Fruit fly (Drosophila melanogaster) whole organism, pupa: ENCODE results near the gene SKIP.

Experiments
- CG10348 ChIP-seq: fragments of 200-800 bp; sonication (Bioruptor generic); IDR thresholded peaks from 2 replicates; pipeline ENCODE4 v1.3.6; 2022; ENCODE audit warnings: missing biosample characterization, missing genetic modification characterization
- CG12605 ChIP-seq: fragments of 200-800 bp; sonication (Bioruptor generic); IDR thresholded peaks from 2 replicates; pipeline ENCODE4 v1.3.6; 2022; ENCODE audit warnings: missing biosample characterization, missing genetic modification characterization
- CG13204 ChIP-seq: fragments of 200-800 bp; sonication (Bioruptor generic); optimal IDR thresholded peaks from 2 replicates; lab custom pipeline; 2018; ENCODE audit warnings: missing biosample characterization, mild to moderate bottlenecking, missing genetic modification characterization, moderate library complexity
- CG14655 ChIP-seq: fragments of 200-800 bp; sonication (Bioruptor generic); optimal IDR thresholded peaks from 3 replicates; lab custom pipeline; 2017; ENCODE audit warnings: mild to moderate bottlenecking, missing biosample characterization, missing genetic modification reagents, missing genetic modification characterization
- CG15710 ChIP-seq: fragments of 200-800 bp; sonication (Bioruptor generic); optimal IDR thresholded peaks from 2 replicates; lab custom pipeline; 2018; ENCODE audit warnings: missing biosample characterization, mild to moderate bottlenecking, missing genetic modification characterization, moderate library complexity
- CG17806 ChIP-seq: fragments of 200-800 bp; sonication (Bioruptor generic); optimal IDR thresholded peaks from 2 replicates; lab custom pipeline; 2018; ENCODE audit warnings: missing biosample characterization, mild to moderate bottlenecking, missing genetic modification characterization, moderate library complexity
- CG32121 ChIP-seq: fragments of 200-800 bp; sonication (Bioruptor generic); IDR thresholded peaks from 2 replicates; pipeline ENCODE4 v1.3.6; 2022; ENCODE audit warnings: missing biosample characterization, missing genetic modification characterization
- CG34367 ChIP-seq: fragments of 200-800 bp; sonication (Bioruptor generic); optimal IDR thresholded peaks from 2 replicates; lab custom pipeline; 2018; ENCODE audit warnings: missing biosample characterization, mild to moderate bottlenecking, missing genetic modification characterization
- CG4496 ChIP-seq: fragments of 200-800 bp; sonication (Bioruptor generic); IDR thresholded peaks from 3 replicates; pipeline ENCODE4 v1.3.6; 2022; ENCODE audit warnings: missing biosample characterization, missing genetic modification characterization
- CG8159 ChIP-seq: fragments of 200-800 bp; sonication (Bioruptor generic); optimal IDR thresholded peaks from 3 replicates; lab custom pipeline; 2018; ENCODE audit warnings: missing biosample characterization, mild to moderate bottlenecking, missing genetic modification characterization, moderate library complexity
- CG8301 ChIP-seq: fragments of 200-800 bp; sonication (Bioruptor generic); optimal IDR thresholded peaks from 2 replicates; lab custom pipeline; 2018; ENCODE audit warnings: missing biosample characterization, mild to moderate bottlenecking, missing genetic modification characterization
- CG9948 ChIP-seq: fragments of 200-800 bp; sonication (Bioruptor generic); optimal IDR thresholded peaks from 2 replicates; lab custom pipeline; 2018; ENCODE audit warnings: missing biosample characterization, mild to moderate bottlenecking, missing genetic modification characterization, moderate library complexity
- D1 ChIP-seq: fragments of 200-800 bp; sonication (Bioruptor generic); optimal IDR thresholded peaks from 2 replicates; lab custom pipeline; 2018; ENCODE audit warnings: missing biosample characterization, mild to moderate bottlenecking, missing genetic modification characterization, moderate library complexity
- EcR ChIP-seq: fragments of 200-800 bp; sonication (Bioruptor generic); optimal IDR thresholded peaks from 3 replicates; lab custom pipeline; 2019; ENCODE audit warnings: missing biosample characterization, missing genetic modification characterization, mild to moderate bottlenecking, moderate library complexity, missing genetic modification reagents
- Ets98B ChIP-seq: fragments of 200-800 bp; sonication (Bioruptor generic); IDR thresholded peaks from 2 replicates; pipeline ENCODE4 v1.3.6; 2022; ENCODE audit warnings: missing biosample characterization, missing genetic modification characterization
- Pif1A ChIP-seq: fragments of 200-800 bp; sonication (Bioruptor generic); optimal IDR thresholded peaks from 3 replicates; lab custom pipeline; 2016; ENCODE audit warnings: missing biosample characterization, missing genetic modification characterization
- Pif1B ChIP-seq: fragments of 200-800 bp; sonication (Bioruptor generic); optimal IDR thresholded peaks from 3 replicates; lab custom pipeline; 2016; ENCODE audit warnings: missing biosample characterization, missing genetic modification characterization
- Snoo ChIP-seq: fragments of 200-800 bp; sonication (Bioruptor generic); optimal IDR thresholded peaks from 3 replicates; lab custom pipeline; 2017; ENCODE audit warnings: missing biosample characterization, mild to moderate bottlenecking, missing genetic modification characterization, inconsistent platforms
- fd96Ca ChIP-seq: fragments of 200-800 bp; sonication (Bioruptor generic); IDR thresholded peaks from 3 replicates; pipeline ENCODE4 v1.3.6; 2022; ENCODE audit warnings: missing biosample characterization, missing genetic modification characterization
- gl ChIP-seq: fragments of 200-800 bp; sonication (Bioruptor generic); optimal IDR thresholded peaks from 2 replicates; lab custom pipeline; 2018; ENCODE audit warnings: missing biosample characterization, mild to moderate bottlenecking, missing genetic modification characterization
- rn ChIP-seq: fragments of 200-800 bp; sonication (Bioruptor generic); IDR thresholded peaks from 2 replicates; pipeline ENCODE4 v1.3.6; 2022; ENCODE audit warnings: missing biosample characterization, missing genetic modification characterization

Gene SKIP

dm6 chr3R:22211524-22211923 is 77.9 kb downstream of the SKIP start, which contains the start of gene Gld2:
Gene Gld2, plus strand, starts transcription at chr3R:22211824.
- no peak for TF ChIP-seq Pif1B (GFP tag; lab: Kevin White, UChicago)
- no peak for TF ChIP-seq CG13204
- TF ChIP-seq D1 (tag; lab: Kevin White, UChicago) = no peak
- TF ChIP-seq gl (tag; lab: Kevin White, UChicago) = no peak
- no peak for TF ChIP-seq CG15710 (tag; lab: Kevin White, UChicago)

- no peak for TF ChIP-seq Pif1A (GFP tag; lab: Kevin White, UChicago)
- no peak for TF ChIP-seq Pif1B (GFP tag; lab: Kevin White, UChicago)
- TF ChIP-seq CG34367 (tag; lab: Kevin White, UChicago) = no peak
- TF ChIP-seq CG4496 (GFP tag; lab: Robert Waterston, UW) = 0 out of 3 replicates have a peak, but pooled peaks have one; percentile 26
- peak; percentile 6 for TF ChIP-seq CG17806 (tag; lab: Kevin White, UChicago)
- no peak for TF ChIP-seq fd96Ca (GFP tag; lab: Robert Waterston, UW)
- no peak for TF ChIP-seq CG8301 (tag; lab: Kevin White, UChicago)
- no peak for TF ChIP-seq D1 (tag; lab: Kevin White, UChicago)
- no peak for TF ChIP-seq rn (GFP tag; lab: Robert Waterston, UW)
Observed at dm6 chr3R:22220814-22221213, 87.2 kb downstream of the SKIP start.

- TF ChIP-seq fd96Ca (GFP tag; lab: Robert Waterston, UW) (no peak), EcR (no peak), Pif1A (GFP tag; lab: Kevin White, UChicago) (no peak), Ets98B (GFP tag; lab: Robert Waterston, UW) (no peak), CG10348 (GFP tag; lab: Robert Waterston, UW) (no peak), Snoo (no peak), CG12605 (GFP tag; lab: Robert Waterston, UW) (no peak)
Observed at dm6 chr3R:22223377-22223776, 89.7 kb downstream of the SKIP start.

dm6 chr3R:22236761-22237160 is 103.1 kb downstream of the SKIP start:
- peak; percentile 23 for TF ChIP-seq CG14655 (GFP tag; lab: Kevin White, UChicago)
- peak; percentile 16 for TF ChIP-seq CG17806 (tag; lab: Kevin White, UChicago)
- peak; percentile 34 for TF ChIP-seq CG8159 (tag; lab: Kevin White, UChicago)
- TF ChIP-seq CG10348 (GFP tag; lab: Robert Waterston, UW) = no peak
- TF ChIP-seq CG15710 (tag; lab: Kevin White, UChicago) = peak; percentile 0
- TF ChIP-seq CG8301 (tag; lab: Kevin White, UChicago) = peak; percentile 4

dm6 chr3R:22260205-22260604 is 126.6 kb downstream of the SKIP start:
- TF ChIP-seq CG8301 (tag; lab: Kevin White, UChicago) (peak; percentile 43), fd96Ca (GFP tag; lab: Robert Waterston, UW) (peak; percentile 39; the same call in 1 of the 3 replicates), D1 (tag; lab: Kevin White, UChicago) (no peak), CG9948 (tag; lab: Kevin White, UChicago) (peak; percentile 56), CG14655 (GFP tag; lab: Kevin White, UChicago) (peak; percentile 52), Pif1B (GFP tag; lab: Kevin White, UChicago) (peak; percentile 7), Snoo (no peak), Pif1A (GFP tag; lab: Kevin White, UChicago) (peak; percentile 4), Ets98B (GFP tag; lab: Robert Waterston, UW) (no peak), CG17806 (tag; lab: Kevin White, UChicago) (peak; percentile 67), gl (tag; lab: Kevin White, UChicago) (peak; percentile 13), CG13204 (no peak), CG12605 (GFP tag; lab: Robert Waterston, UW) (no peak), rn (GFP tag; lab: Robert Waterston, UW) (no peak), CG32121 (GFP tag; lab: Robert Waterston, UW) (no peak), EcR (no peak), CG10348 (GFP tag; lab: Robert Waterston, UW) (no peak), CG34367 (tag; lab: Kevin White, UChicago) (peak; percentile 43), CG8159 (tag; lab: Kevin White, UChicago) (peak; percentile 78), CG4496 (GFP tag; lab: Robert Waterston, UW) (peak; percentile 70; the same call in 2 of the 3 replicates), CG15710 (tag; lab: Kevin White, UChicago) (peak; percentile 60)

dm6 chr3R:22260675-22261461 is 127.2 kb downstream of the SKIP start:
- no peak for TF ChIP-seq CG34367 (tag; lab: Kevin White, UChicago)
- no peak for TF ChIP-seq EcR
- TF ChIP-seq CG14655 (GFP tag; lab: Kevin White, UChicago) = peak; percentile 4
- peak; percentile 49; the same call in 1 of the 3 replicates for TF ChIP-seq fd96Ca (GFP tag; lab: Robert Waterston, UW)
- TF ChIP-seq, all 21 proteins: peak for 2
